Worm (Caenorhabditis elegans) whole organism, L2 larva: ENCODE measurements around the gene F32D8.3.

ENCODE experiments used
- C34F6.9 ChIP-seq: fragments of 150-350 bp; optimal IDR thresholded peaks from 2 replicates; lab custom pipeline; 2014; ENCODE audit warnings: missing biosample characterization, missing genetic modification characterization
- F13H6.1 ChIP-seq: sonication (generic microtip); optimal IDR thresholded peaks from 2 replicates; lab custom pipeline; 2016; ENCODE audit warnings: missing genetic modification characterization, missing compliant biosample characterization
- R02D3.7 ChIP-seq: fragments of 150-350 bp; optimal IDR thresholded peaks from 2 replicates; lab custom pipeline; 2014; ENCODE audit warnings: missing biosample characterization, missing genetic modification characterization
- Y55F3AM.14 ChIP-seq: fragments of 200-800 bp; sonication (Bioruptor generic); optimal IDR thresholded peaks from 2 replicates; lab custom pipeline; 2018; ENCODE audit warnings: mild to moderate bottlenecking, missing genetic modification characterization, missing compliant biosample characterization
- ZK546.5 ChIP-seq: sonication (generic microtip); optimal IDR thresholded peaks from 2 replicates; lab custom pipeline; 2017; ENCODE audit warnings: missing biosample characterization, missing genetic modification characterization
- alr-1 ChIP-seq: fragments of 150-350 bp; optimal IDR thresholded peaks from 2 replicates; lab custom pipeline; 2014; ENCODE audit warnings: missing biosample characterization, missing genetic modification characterization
- aly-2 ChIP-seq: fragments of 150-350 bp; optimal IDR thresholded peaks from 2 replicates; lab custom pipeline; 2014; ENCODE audit warnings: missing biosample characterization, missing genetic modification characterization
- ama-1 ChIP-seq: fragments of 150-350 bp; optimal IDR thresholded peaks from 2 replicates; lab custom pipeline; 2018; ENCODE audit warnings: inconsistent platforms
- blmp-1 ChIP-seq: sonication (generic microtip); optimal IDR thresholded peaks from 2 replicates; lab custom pipeline; 2017; ENCODE audit warnings: missing genetic modification characterization, mild to moderate bottlenecking, missing compliant biosample characterization, antibody characterized with exemption, moderate library complexity; ENCODE audit not compliant: insufficient read depth
- ceh-82 ChIP-seq: fragments of 150-350 bp; optimal IDR thresholded peaks from 2 replicates; lab custom pipeline; 2014; ENCODE audit warnings: missing biosample characterization, missing genetic modification characterization
- crh-2 ChIP-seq: sonication (generic microtip); optimal IDR thresholded peaks from 2 replicates; lab custom pipeline; 2017; ENCODE audit warnings: missing biosample characterization, missing genetic modification characterization
- dmd-4 ChIP-seq: sonication (generic microtip); optimal IDR thresholded peaks from 2 replicates; lab custom pipeline; 2017; ENCODE audit warnings: missing biosample characterization, missing genetic modification characterization
- egl-27 ChIP-seq: sonication (generic microtip); optimal IDR thresholded peaks from 3 replicates; lab custom pipeline; 2017; ENCODE audit warnings: missing biosample characterization, missing genetic modification reagents, missing genetic modification characterization
- elt-1 ChIP-seq: fragments of 150-350 bp; optimal IDR thresholded peaks from 2 replicates; lab custom pipeline; 2014; ENCODE audit warnings: missing biosample characterization, missing genetic modification characterization
- elt-3 ChIP-seq: sonication (generic microtip); optimal IDR thresholded peaks from 2 replicates; lab custom pipeline; 2017; ENCODE audit warnings: missing biosample characterization, missing genetic modification characterization
- fos-1 ChIP-seq: fragments of 150-350 bp; optimal IDR thresholded peaks from 2 replicates; lab custom pipeline; 2014; ENCODE audit warnings: missing biosample characterization, missing genetic modification characterization
- gmeb-1 ChIP-seq: fragments of 150-350 bp; optimal IDR thresholded peaks from 2 replicates; lab custom pipeline; 2014; ENCODE audit warnings: missing biosample characterization, missing genetic modification characterization
- lin-11 ChIP-seq: fragments of 150-350 bp; sonication (generic microtip); optimal IDR thresholded peaks from 2 replicates; lab custom pipeline; 2014; ENCODE audit warnings: missing biosample characterization, missing genetic modification characterization, inconsistent platforms, mixed read lengths
- lin-13 ChIP-seq: fragments of 150-350 bp; optimal IDR thresholded peaks from 2 replicates; lab custom pipeline; 2014; ENCODE audit warnings: missing biosample characterization, missing genetic modification reagents, missing genetic modification characterization
- lsy-2 ChIP-seq, 2 experiments: fragments of 150-350 bp in 1 of 2; sonication (generic microtip) in 1 of 2; optimal IDR thresholded peaks; 2 replicates each; lab custom pipeline; 2014 to 2017; ENCODE audit warnings: missing biosample characterization in 2 of 2, missing genetic modification characterization in 2 of 2
- mbf-1 ChIP-seq: sonication (generic microtip); optimal IDR thresholded peaks from 2 replicates; lab custom pipeline; 2017; ENCODE audit warnings: missing biosample characterization, missing genetic modification characterization
- mdl-1 ChIP-seq, 2 experiments: fragments of 150-350 bp in 1 of 2; sonication (generic microtip) in 1 of 2; optimal IDR thresholded peaks; 2 replicates each; lab custom pipeline; 2017; ENCODE audit warnings: missing biosample characterization in 2 of 2, missing genetic modification characterization in 2 of 2
- nhr-11 ChIP-seq: fragments of 150-350 bp; optimal IDR thresholded peaks from 2 replicates; lab custom pipeline; 2014; ENCODE audit warnings: missing biosample characterization, missing genetic modification characterization
- nhr-12 ChIP-seq: fragments of 150-350 bp; optimal IDR thresholded peaks from 2 replicates; lab custom pipeline; 2014; ENCODE audit warnings: missing biosample characterization, missing genetic modification characterization
- nhr-129 ChIP-seq: fragments of 150-350 bp; optimal IDR thresholded peaks from 2 replicates; lab custom pipeline; 2014; ENCODE audit warnings: missing biosample characterization, missing genetic modification characterization
- nhr-21 ChIP-seq: fragments of 150-350 bp; optimal IDR thresholded peaks from 2 replicates; lab custom pipeline; 2014; ENCODE audit warnings: missing biosample characterization, missing genetic modification characterization
- nhr-23 ChIP-seq: fragments of 150-350 bp; optimal IDR thresholded peaks from 2 replicates; lab custom pipeline; 2014; ENCODE audit warnings: missing biosample characterization, missing genetic modification reagents, missing genetic modification characterization
- nhr-237 ChIP-seq: fragments of 150-350 bp; optimal IDR thresholded peaks from 2 replicates; lab custom pipeline; 2014; ENCODE audit warnings: missing biosample characterization, missing genetic modification characterization
- nhr-25 ChIP-seq: fragments of 150-350 bp; sonication (generic microtip); optimal IDR thresholded peaks from 3 replicates; lab custom pipeline; 2014; ENCODE audit warnings: missing biosample characterization, missing genetic modification characterization
- nhr-6 ChIP-seq: fragments of 150-350 bp; optimal IDR thresholded peaks from 2 replicates; lab custom pipeline; 2014; ENCODE audit warnings: missing biosample characterization, missing genetic modification characterization
- nhr-77 ChIP-seq: fragments of 150-350 bp; optimal IDR thresholded peaks from 2 replicates; lab custom pipeline; 2014; ENCODE audit warnings: missing biosample characterization, missing genetic modification characterization
- peb-1 ChIP-seq: fragments of 150-350 bp; optimal IDR thresholded peaks from 2 replicates; lab custom pipeline; 2014; ENCODE audit warnings: missing biosample characterization, missing genetic modification characterization
- sem-4 ChIP-seq: fragments of 150-350 bp; optimal IDR thresholded peaks from 2 replicates; lab custom pipeline; 2014; ENCODE audit warnings: missing biosample characterization, missing genetic modification reagents, missing genetic modification characterization
- skn-1 ChIP-seq: sonication (generic microtip); optimal IDR thresholded peaks from 2 replicates; lab custom pipeline; 2017; ENCODE audit warnings: missing biosample characterization, missing genetic modification characterization
- sma-3 ChIP-seq: sonication (generic microtip); optimal IDR thresholded peaks from 2 replicates; lab custom pipeline; 2016; ENCODE audit warnings: missing genetic modification reagents, missing genetic modification characterization, missing compliant biosample characterization
- sma-9 ChIP-seq, 2 experiments: fragments of 150-350 bp in 1 of 2; sonication (generic microtip) in 1 of 2; optimal IDR thresholded peaks; 2 replicates each; lab custom pipeline; 2014 to 2016; ENCODE audit warnings: missing genetic modification characterization in 2 of 2, mild to moderate bottlenecking in 1 of 2, missing biosample characterization in 1 of 2, missing compliant biosample characterization in 1 of 2, missing genetic modification reagents in 1 of 2, moderate library complexity in 1 of 2
- unc-39 ChIP-seq: fragments of 150-350 bp; optimal IDR thresholded peaks from 2 replicates; lab custom pipeline; 2014; ENCODE audit warnings: missing biosample characterization, missing genetic modification characterization
- unc-55 ChIP-seq: fragments of 150-350 bp; sonication (generic microtip); optimal IDR thresholded peaks from 3 replicates; lab custom pipeline; 2014; ENCODE audit warnings: missing biosample characterization, missing genetic modification reagents, missing genetic modification characterization
- unc-62 ChIP-seq: fragments of 150-350 bp; optimal IDR thresholded peaks from 2 replicates; lab custom pipeline; 2014; ENCODE audit warnings: missing biosample characterization, missing genetic modification reagents, missing genetic modification characterization
- ztf-1 ChIP-seq: fragments of 200-800 bp; sonication (Bioruptor generic); conservative IDR thresholded peaks from 2 replicates; pipeline ENCODE4 v1.3.6; 2022; ENCODE audit warnings: missing genetic modification characterization, missing compliant biosample characterization
- ztf-4 ChIP-seq: fragments of 150-350 bp; optimal IDR thresholded peaks from 2 replicates; lab custom pipeline; 2014; ENCODE audit warnings: missing biosample characterization, missing genetic modification characterization

The F32D8.3 gene

DNA sequence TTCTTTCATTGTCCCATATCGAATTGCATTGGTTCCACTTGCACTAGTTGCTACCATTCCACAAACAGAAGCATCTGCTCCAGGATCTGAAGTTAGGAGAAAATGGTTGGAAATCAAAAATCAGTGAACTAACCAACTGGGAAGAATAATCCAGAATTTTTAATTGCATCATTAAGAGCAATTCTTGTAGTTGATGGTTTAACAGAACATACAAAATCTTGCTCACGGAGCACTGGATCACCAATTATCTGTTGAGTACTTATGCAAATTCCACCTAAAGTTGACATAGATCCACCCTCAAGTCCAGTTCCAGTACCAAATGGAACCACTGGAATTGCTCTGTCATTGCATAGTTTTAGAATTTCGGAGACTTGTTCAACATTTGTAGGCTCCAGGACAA lies 3.1 kb downstream of the F32D8.3 start:
- TF ChIP-seq nhr-77 (no peak), ztf-1 (GFP tag; lab: Robert Waterston, UW) (no peak), unc-39 (tag; lab: Kevin White, UChicago) (no peak), sma-3 (GFP tag; lab: Kevin White, UChicago) (no peak), ama-1 (lab: Kevin White, UChicago) (peak; percentile 47)
- TF ChIP-seq, all 48 proteins: peak for 1

DNA sequence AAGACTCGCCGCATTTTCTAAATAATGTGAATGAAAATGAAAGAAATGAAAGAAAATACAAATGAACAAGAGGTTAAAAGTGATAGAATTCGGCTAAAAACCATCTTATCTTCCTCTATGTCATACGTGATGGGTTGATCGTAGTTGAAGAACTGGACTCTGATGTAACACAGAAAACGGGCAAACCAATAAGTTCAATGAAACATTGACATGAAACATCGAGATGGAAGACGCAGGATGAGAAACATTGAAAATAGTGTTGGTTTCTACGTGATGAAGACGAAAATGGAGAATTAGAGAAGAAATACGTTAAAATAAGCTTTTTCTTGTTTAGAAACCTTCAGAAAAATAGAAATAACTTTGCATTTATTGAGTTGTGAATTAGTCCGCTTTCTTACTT lies 4.3 kb downstream of the F32D8.3 start, which contains the start of gene F32D8.12:
Gene F32D8.12, minus strand, starts transcription at position 48 of the 400 bp plus-strand sequence.
- TF ChIP-seq ceh-82 (tag; lab: Kevin White, UChicago) (no peak), nhr-21 (peak; percentile 64), blmp-1 (tag; lab: Kevin White, UChicago) (peak; percentile 13), nhr-129 (tag; lab: Kevin White, UChicago) (peak; percentile 73), Y55F3AM.14 (GFP tag; lab: Kevin White, UChicago) (no peak), unc-55 (peak; percentile 20), nhr-237 (tag; lab: Kevin White, UChicago) (no peak), gmeb-1 (tag; lab: Kevin White, UChicago) (peak; percentile 51), nhr-6 (no peak), elt-1 (tag; lab: Kevin White, UChicago) (no peak), mdl-1 (tag; optimal IDR thresholded peaks at IDR 0.05; lab: Kevin White, UChicago) (no peak), skn-1 (tag; lab: Kevin White, UChicago) (no peak), sma-9 (GFP tag; optimal IDR thresholded peaks at IDR 0.05; lab: Kevin White, UChicago) (peak; percentile 18), sma-9 (tag; optimal IDR thresholded peaks at IDR 0.05; lab: Kevin White, UChicago) (no peak), R02D3.7 (no peak), nhr-25 (tag; lab: Kevin White, UChicago) (peak; percentile 42), F13H6.1 (tag; lab: Kevin White, UChicago) (peak; percentile 16), C34F6.9 (peak; percentile 49), sma-3 (GFP tag; lab: Kevin White, UChicago) (peak; percentile 6), unc-39 (tag; lab: Kevin White, UChicago) (no peak), mbf-1 (tag; lab: Kevin White, UChicago) (no peak), fos-1 (peak; percentile 61), nhr-23 (tag; lab: Kevin White, UChicago) (no peak), crh-2 (tag; lab: Kevin White, UChicago) (peak; percentile 34), lsy-2 (tag; optimal IDR thresholded peaks at IDR 0.05; lab: Kevin White, UChicago) (peak in 1 of 2 experiments; percentile 55), peb-1 (tag; lab: Kevin White, UChicago) (no peak), nhr-11 (no peak), elt-3 (tag; lab: Kevin White, UChicago) (no peak), lin-13 (no peak), unc-62 (no peak), egl-27 (tag; lab: Kevin White, UChicago) (no peak)

DNA sequence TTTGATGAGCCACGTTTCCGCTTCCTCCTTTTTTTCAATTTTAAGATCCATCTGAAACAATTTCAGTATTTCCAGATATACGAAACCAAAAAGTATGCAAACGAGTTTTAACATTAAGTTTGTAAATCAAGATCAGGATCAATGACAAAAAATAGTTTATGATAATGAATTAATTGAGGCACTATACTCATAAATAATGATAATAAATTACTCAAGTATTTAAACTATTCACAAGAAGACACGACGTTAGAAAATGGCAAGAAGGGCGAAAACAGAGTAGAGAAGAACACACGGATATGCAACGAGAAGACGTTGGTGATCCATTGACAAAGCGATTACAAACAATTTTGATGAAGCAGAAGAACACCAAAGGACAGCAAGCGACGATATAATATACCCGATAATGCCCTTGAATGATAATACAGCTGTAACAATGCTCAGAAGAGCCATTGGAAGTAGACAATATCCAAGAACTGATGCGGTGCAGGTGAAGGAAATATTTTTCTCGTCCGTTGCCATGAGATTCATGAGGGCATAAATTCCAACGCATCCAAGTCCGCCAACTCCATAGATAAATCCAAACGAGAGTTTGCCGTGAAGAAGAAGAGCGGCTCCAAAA lies 7.0 kb downstream of the F32D8.3 start, which contains the start of gene F32D8.4:
Gene F32D8.4, minus strand, starts transcription at position 51 of the 619 bp plus-strand sequence.
- TF ChIP-seq nhr-77, result no peak
- no peak for TF ChIP-seq mbf-1 (tag; lab: Kevin White, UChicago)
- TF ChIP-seq nhr-129 (tag; lab: Kevin White, UChicago), result no peak
- no peak for TF ChIP-seq ceh-82 (tag; lab: Kevin White, UChicago)
- TF ChIP-seq fos-1, result no peak
- TF ChIP-seq lin-11 (tag; lab: Kevin White, UChicago), result no peak
- TF ChIP-seq ZK546.5 (tag; lab: Kevin White, UChicago), result no peak
- no peak for TF ChIP-seq nhr-12 (tag; lab: Kevin White, UChicago)
- no peak for TF ChIP-seq nhr-21
- no peak for TF ChIP-seq mdl-1 (tag; optimal IDR thresholded peaks at IDR 0.05; lab: Kevin White, UChicago)
- no peak for TF ChIP-seq C34F6.9

DNA sequence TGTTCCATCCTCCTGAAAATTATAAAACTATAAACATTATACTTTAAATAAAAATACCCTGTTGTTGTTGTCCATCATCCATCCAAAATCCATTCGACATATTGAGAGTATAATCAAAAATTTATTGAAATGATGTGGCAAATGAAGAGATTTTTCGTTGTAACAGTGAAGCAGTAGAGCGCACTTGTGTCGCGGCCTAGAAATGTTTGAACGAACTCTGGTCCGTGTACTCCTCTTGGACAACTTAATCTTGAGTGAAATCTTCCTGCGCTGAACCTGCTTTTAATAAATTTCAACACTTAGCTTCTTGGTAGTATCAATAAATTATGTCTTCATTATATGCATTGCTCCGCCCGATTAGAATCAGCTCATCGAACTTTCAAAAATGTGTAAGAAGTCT lies 8.0 kb downstream of the F32D8.3 start, which contains the start of the genes F32D8.14 and F32D8.5:
Gene F32D8.14, minus strand, starts transcription at position 188 of the 400 bp plus-strand sequence.
Gene F32D8.5, plus strand, starts transcription at position 200 of the 400 bp plus-strand sequence.
- TF ChIP-seq lsy-2 (tag; optimal IDR thresholded peaks at IDR 0.05; lab: Kevin White, UChicago) (peak; percentile 56 to 89), fos-1 (peak; percentile 59), nhr-23 (tag; lab: Kevin White, UChicago) (no peak), ama-1 (lab: Kevin White, UChicago) (no peak), ztf-4 (tag; lab: Kevin White, UChicago) (peak; percentile 60), nhr-77 (no peak), egl-27 (tag; lab: Kevin White, UChicago) (peak; percentile 2), alr-1 (tag; lab: Kevin White, UChicago) (no peak), C34F6.9 (peak; percentile 93), blmp-1 (tag; lab: Kevin White, UChicago) (peak; percentile 70), crh-2 (tag; lab: Kevin White, UChicago) (peak; percentile 94), sem-4 (tag; lab: Kevin White, UChicago) (peak; percentile 74), sma-3 (GFP tag; lab: Kevin White, UChicago) (peak; percentile 84), dmd-4 (no peak), elt-3 (tag; lab: Kevin White, UChicago) (no peak), R02D3.7 (no peak), lin-11 (tag; lab: Kevin White, UChicago) (peak; percentile 56), lin-13 (peak; percentile 85), peb-1 (tag; lab: Kevin White, UChicago) (no peak), Y55F3AM.14 (GFP tag; lab: Kevin White, UChicago) (no peak), nhr-6 (peak; percentile 84), mdl-1 (tag; optimal IDR thresholded peaks at IDR 0.05; lab: Kevin White, UChicago) (no peak), nhr-129 (tag; lab: Kevin White, UChicago) (peak; percentile 81), skn-1 (tag; lab: Kevin White, UChicago) (no peak), aly-2 (tag; lab: Kevin White, UChicago) (no peak), ztf-1 (GFP tag; lab: Robert Waterston, UW) (no peak), mbf-1 (tag; lab: Kevin White, UChicago) (no peak), nhr-11 (no peak), nhr-21 (peak; percentile 69)
